Worm (Caenorhabditis elegans) whole organism, L2 larva: ENCODE measurements around the gene let-756.

Experiments
- sma-3 ChIP-seq: sonication (generic microtip); optimal IDR thresholded peaks from 2 replicates; lab custom pipeline; 2016; ENCODE audit warnings: missing genetic modification reagents, missing genetic modification characterization, missing compliant biosample characterization
- sma-9 ChIP-seq, 2 experiments: fragments of 150-350 bp in 1 of 2; sonication (generic microtip) in 1 of 2; optimal IDR thresholded peaks; 2 replicates each; lab custom pipeline; 2014 to 2016; ENCODE audit warnings: missing genetic modification characterization in 2 of 2, mild to moderate bottlenecking in 1 of 2, missing biosample characterization in 1 of 2, missing compliant biosample characterization in 1 of 2, missing genetic modification reagents in 1 of 2, moderate library complexity in 1 of 2
- ztf-1 ChIP-seq: fragments of 200-800 bp; sonication (Bioruptor generic); conservative IDR thresholded peaks from 2 replicates; pipeline ENCODE4 v1.3.6; 2022; ENCODE audit warnings: missing genetic modification characterization, missing compliant biosample characterization

DNA sequence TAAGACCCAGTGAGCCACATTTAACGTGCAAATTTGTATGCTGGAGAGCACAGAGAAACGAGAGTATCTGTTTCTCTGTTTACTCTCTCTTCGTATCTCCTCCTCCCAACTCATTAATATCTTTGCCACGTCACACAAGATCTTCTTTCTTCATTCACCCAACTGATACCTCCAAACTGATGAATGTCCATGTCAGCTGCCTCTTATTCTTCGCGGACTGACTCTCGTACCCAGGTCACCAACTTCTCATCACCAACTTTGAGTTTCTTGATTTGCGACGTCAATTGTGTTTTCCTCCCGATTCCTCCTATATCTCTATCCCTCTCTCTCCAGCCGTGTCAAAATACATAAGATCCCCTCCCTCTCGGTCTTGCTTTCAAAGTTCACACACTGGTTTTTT, 4.6 kb upstream of the let-756 start:
- TF ChIP-seq sma-3 (GFP tag; lab: Kevin White, UChicago) = no peak
- no peak for TF ChIP-seq ztf-1 (GFP tag; lab: Robert Waterston, UW)
- TF ChIP-seq sma-9 (GFP tag; optimal IDR thresholded peaks at IDR 0.05; lab: Kevin White, UChicago) = peak; percentile 68
- TF ChIP-seq sma-9 (tag; optimal IDR thresholded peaks at IDR 0.05; lab: Kevin White, UChicago) = no peak
